Worm (Caenorhabditis elegans) whole organism, early embryonic: ENCODE results near the gene enpl-1.

Source experiments
- F13C5.2 ChIP-seq: sonication (generic microtip); optimal IDR thresholded peaks from 2 replicates; lab custom pipeline; 2017; ENCODE audit warnings: mild to moderate bottlenecking, missing genetic modification characterization, inconsistent platforms, missing compliant biosample characterization
- ama-1 ChIP-seq: fragments of 150-350 bp; optimal IDR thresholded peaks from 2 replicates; lab custom pipeline; 2014
- ceh-13 ChIP-seq: fragments of 200-800 bp; sonication (Bioruptor generic); optimal IDR thresholded peaks from 2 replicates; lab custom pipeline; 2018; ENCODE audit warnings: mild to moderate bottlenecking, missing genetic modification characterization, missing compliant biosample characterization
- ceh-36 ChIP-seq: sonication (generic microtip); optimal IDR thresholded peaks from 2 replicates; lab custom pipeline; 2016; ENCODE audit warnings: missing genetic modification characterization, inconsistent platforms, missing compliant biosample characterization
- ets-7 ChIP-seq: sonication (generic microtip); optimal IDR thresholded peaks from 2 replicates; lab custom pipeline; 2016; ENCODE audit warnings: missing genotype, missing genetic modification characterization, missing compliant biosample characterization
- flt-1 ChIP-seq: fragments of 200-800 bp; sonication (Bioruptor generic); IDR thresholded peaks from 2 replicates; pipeline ENCODE4 v1.3.6; 2022; ENCODE audit warnings: missing genetic modification characterization, missing compliant biosample characterization
- hmbx-1 ChIP-seq: sonication (generic microtip); optimal IDR thresholded peaks from 2 replicates; lab custom pipeline; 2016; ENCODE audit warnings: mild to moderate bottlenecking, missing genetic modification characterization, missing compliant biosample characterization
- hmg-4 ChIP-seq: fragments of 200-800 bp; sonication (Bioruptor generic); optimal IDR thresholded peaks from 2 replicates; lab custom pipeline; 2018; ENCODE audit warnings: mild to moderate bottlenecking, missing genetic modification characterization, missing compliant biosample characterization
- hnd-1 ChIP-seq: sonication (generic microtip); optimal IDR thresholded peaks from 2 replicates; lab custom pipeline; 2016; ENCODE audit warnings: missing genetic modification characterization, missing compliant biosample characterization
- pes-1 ChIP-seq: fragments of 200-800 bp; sonication (Bioruptor generic); IDR thresholded peaks from 2 replicates; pipeline ENCODE4 v1.3.6; 2022; ENCODE audit warnings: missing genetic modification reagents, missing genetic modification characterization, missing compliant biosample characterization
- scrt-1 ChIP-seq: fragments of 200-800 bp; sonication (Bioruptor generic); IDR thresholded peaks from 2 replicates; pipeline ENCODE4 v1.3.6; 2022; ENCODE audit warnings: missing genetic modification characterization, missing compliant biosample characterization
- tbx-11 ChIP-seq: fragments of 200-800 bp; sonication (Bioruptor generic); IDR thresholded peaks from 2 replicates; pipeline ENCODE4 v1.3.6; 2022; ENCODE audit warnings: missing genetic modification characterization, missing compliant biosample characterization
- tra-4 ChIP-seq: sonication (generic microtip); optimal IDR thresholded peaks from 2 replicates; lab custom pipeline; 2017; ENCODE audit warnings: missing genetic modification characterization, missing compliant biosample characterization

- TF ChIP-seq pes-1 (GFP tag; lab: Robert Waterston, UW): no peak
- TF ChIP-seq ama-1 (lab: Kevin White, UChicago): no peak
- TF ChIP-seq flt-1 (GFP tag; lab: Robert Waterston, UW): no peak
- TF ChIP-seq hnd-1 (tag; lab: Kevin White, UChicago): no peak
- TF ChIP-seq F13C5.2 (tag; lab: Kevin White, UChicago): no peak
- no peak for TF ChIP-seq ceh-13 (GFP tag; lab: Kevin White, UChicago)
- TF ChIP-seq ceh-36 (tag; lab: Kevin White, UChicago): no peak
- TF ChIP-seq tbx-11 (GFP tag; lab: Robert Waterston, UW): no peak
- no peak for TF ChIP-seq hmbx-1
- TF ChIP-seq hmg-4 (GFP tag; lab: Kevin White, UChicago): no peak
- TF ChIP-seq ets-7: no peak
- no peak for TF ChIP-seq scrt-1 (GFP tag; lab: Robert Waterston, UW)
- no peak for TF ChIP-seq tra-4 (tag; lab: Kevin White, UChicago)
These were observed 35.5 kb upstream of the enpl-1 start, which contains the start of gene klc-1 for ce11 chrIV:11083609-11084008.
